Worm (Caenorhabditis elegans): ENCODE results near the gene unc-116.

Gene unc-116

ce11 chrIII:8307356-8307755 is 47.6 kb downstream of the unc-116 start, which contains the start of the genes F10E9.7 and F10E9.5 (continued):
- peak in 1 of 2 experiments; percentile 99 for TF ChIP-seq ztf-11 (tag; optimal IDR thresholded peaks at IDR 0.05)
- no peak for TF ChIP-seq nhr-84 (tag; optimal IDR thresholded peaks at IDR 0.05)
- TF ChIP-seq C04F5.9 (tag; optimal IDR thresholded peaks at IDR 0.05): peak; percentile 95
- peak; percentile 87 for TF ChIP-seq isw-1 (GFP tag; IDR thresholded peaks at IDR 0.05)
- no peak for TF ChIP-seq pqm-1 (tag; optimal IDR thresholded peaks at IDR 0.05)
- peak; percentile 90 for TF ChIP-seq elt-2 (tag; optimal IDR thresholded peaks at IDR 0.05)
- TF ChIP-seq sptf-1 (tag; optimal IDR thresholded peaks at IDR 0.05): no peak
- TF ChIP-seq F16B12.6 (tag; optimal IDR thresholded peaks at IDR 0.05): peak; percentile 66
- TF ChIP-seq nhr-47 (tag; optimal IDR thresholded peaks at IDR 0.05): peak; percentile 96
- peak; percentile 94 for TF ChIP-seq ceh-8 (GFP tag; optimal IDR thresholded peaks at IDR 0.05)
- peak; percentile 95 for TF ChIP-seq snu-23 (GFP tag; optimal IDR thresholded peaks at IDR 0.05)
- no peak for TF ChIP-seq hlh-17 (GFP tag; optimal IDR thresholded peaks at IDR 0.05; ENCODE audit: borderline replicate concordance)
- TF ChIP-seq fos-1 (tag; optimal IDR thresholded peaks at IDR 0.05): peak; percentile 39
- TF ChIP-seq alr-1 (tag; optimal IDR thresholded peaks at IDR 0.05; ENCODE audit: borderline replicate concordance): no peak
- peak; percentile 86 for TF ChIP-seq unc-86 (tag; optimal IDR thresholded peaks at IDR 0.05)
- peak; percentile 99 for TF ChIP-seq rnt-1 (tag; optimal IDR thresholded peaks at IDR 0.05)
- TF ChIP-seq ceh-82 (tag; optimal IDR thresholded peaks at IDR 0.05): peak; percentile 86 to 92 (median 87)
- peak; percentile 90 to 93 for TF ChIP-seq lin-35 (GFP tag; optimal IDR thresholded peaks at IDR 0.05)
- peak; percentile 99 for TF ChIP-seq fkh-4 (tag; optimal IDR thresholded peaks at IDR 0.05; ENCODE audit: borderline replicate concordance)
- peak; percentile 97 for TF ChIP-seq sox-4 (tag; optimal IDR thresholded peaks at IDR 0.05)
- TF ChIP-seq mep-1 (tag; optimal IDR thresholded peaks at IDR 0.05): peak; percentile 99
- TF ChIP-seq nhr-11 (tag; optimal IDR thresholded peaks at IDR 0.05): no peak
- peak; percentile 91 for TF ChIP-seq ceh-88 (GFP tag; IDR thresholded peaks at IDR 0.05)
- no peak for TF ChIP-seq egl-27 (tag; optimal IDR thresholded peaks at IDR 0.05)
- TF ChIP-seq hlh-4 (tag; optimal IDR thresholded peaks at IDR 0.05): peak; percentile 85
- TF ChIP-seq ama-1 (optimal IDR thresholded peaks at IDR 0.05): no peak
- TF ChIP-seq xbp-1 (tag; optimal IDR thresholded peaks at IDR 0.05): peak; percentile 96
- TF ChIP-seq grh-1 (GFP tag; IDR thresholded peaks at IDR 0.05): no peak; the same call in 1 of the 2 replicates
- peak; percentile 97 for TF ChIP-seq nhr-71 (tag; optimal IDR thresholded peaks at IDR 0.05)
- no peak for TF ChIP-seq ets-5 (GFP tag; IDR thresholded peaks at IDR 0.05)
- peak; percentile 43 for TF ChIP-seq jun-1 (tag; optimal IDR thresholded peaks at IDR 0.05)
- no peak for TF ChIP-seq nhr-12 (tag; optimal IDR thresholded peaks at IDR 0.05)

- TF ChIP-seq tbx-2 (tag; optimal IDR thresholded peaks at IDR 0.05) (no peak), pqm-1 (tag; optimal IDR thresholded peaks at IDR 0.05) (no peak), lin-13 (GFP tag; optimal IDR thresholded peaks at IDR 0.05) (no peak), lin-35 (GFP tag; optimal IDR thresholded peaks at IDR 0.05) (no peak)
Measured at ce11 chrIII:8305816-8306215, 49.2 kb downstream of the unc-116 start.

DNA sequence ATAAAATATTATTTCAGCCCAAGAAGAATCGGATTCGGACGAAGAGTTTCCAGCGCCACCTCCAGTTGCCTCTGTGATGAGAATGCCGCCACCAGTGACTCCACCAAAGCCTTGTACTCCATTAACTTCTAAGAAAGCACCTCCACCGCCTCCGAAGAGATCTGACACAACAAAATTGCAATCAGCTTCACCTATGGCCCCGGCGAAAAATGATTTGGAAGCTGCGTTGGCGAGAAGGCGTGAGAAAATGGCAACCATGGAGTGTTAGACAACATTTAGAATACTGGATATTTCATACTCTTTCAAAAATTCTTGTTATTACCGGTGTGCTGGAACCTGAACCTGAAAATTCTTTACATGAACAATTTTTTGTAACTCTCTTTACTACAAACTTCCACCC is 49.7 kb downstream of the unc-116 start:
- TF ChIP-seq ets-5 (GFP tag; IDR thresholded peaks at IDR 0.05) (no peak), rnt-1 (tag; optimal IDR thresholded peaks at IDR 0.05) (no peak)

DNA sequence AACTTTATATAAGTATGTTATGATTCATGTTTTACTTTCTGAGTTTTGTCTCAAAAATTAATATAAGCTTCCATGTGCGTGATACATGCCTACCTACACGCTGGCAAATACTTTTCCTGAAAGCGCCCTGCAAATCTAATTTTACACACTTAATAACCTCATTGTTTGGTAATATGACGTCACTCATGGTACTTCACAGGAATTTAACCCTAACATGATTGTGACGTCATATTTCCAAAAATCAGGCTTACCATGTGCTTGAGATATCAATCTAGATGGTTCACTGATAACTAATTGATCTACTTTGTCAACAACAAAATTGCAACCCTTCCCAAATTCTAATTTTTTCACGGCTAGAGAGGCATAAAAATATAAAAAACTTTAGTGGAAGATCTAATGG is 51.5 kb downstream of the unc-116 start:
- TF ChIP-seq lin-15B (tag; optimal IDR thresholded peaks at IDR 0.05) (no peak), grh-1 (GFP tag; IDR thresholded peaks at IDR 0.05) (no peak), ets-5 (GFP tag; IDR thresholded peaks at IDR 0.05) (no peak), egl-27 (tag; optimal IDR thresholded peaks at IDR 0.05) (no peak)
